Worm (Caenorhabditis elegans): ENCODE measurements around the gene ZK666.14.

- TF ChIP-seq him-1 (tag; optimal IDR thresholded peaks at IDR 0.05): no peak
- no peak for TF ChIP-seq dao-5 (tag; optimal IDR thresholded peaks at IDR 0.05)
Observed at ce11 chrII:10501578-10501977, 7.0 kb downstream of the ZK666.14 start.

All from whole organism, L4/young adult.